Worm (Caenorhabditis elegans): ENCODE results near the gene bus-1.

The bus-1 gene

ce11 chrV:8991679-8992078 lies 32.9 kb downstream of the bus-1 start, which contains the start of gene F59E11.6:
Gene F59E11.6, plus strand, starts transcription at chrV:8991789.
- no peak for TF ChIP-seq R02D3.7 (tag; optimal IDR thresholded peaks at IDR 0.05)

- TF ChIP-seq elt-3 (tag; optimal IDR thresholded peaks at IDR 0.05), result no peak
- TF ChIP-seq sma-3 (GFP tag; optimal IDR thresholded peaks at IDR 0.05), result peak; percentile 11
- peak; percentile 77 for TF ChIP-seq nhr-25 (tag; optimal IDR thresholded peaks at IDR 0.05)
Observed at ce11 chrV:8990194-8990649, 34.4 kb downstream of the bus-1 start, which contains the start of gene F59E11.7. Gene F59E11.7, plus strand, starts transcription at chrV:8990244.

DNA sequence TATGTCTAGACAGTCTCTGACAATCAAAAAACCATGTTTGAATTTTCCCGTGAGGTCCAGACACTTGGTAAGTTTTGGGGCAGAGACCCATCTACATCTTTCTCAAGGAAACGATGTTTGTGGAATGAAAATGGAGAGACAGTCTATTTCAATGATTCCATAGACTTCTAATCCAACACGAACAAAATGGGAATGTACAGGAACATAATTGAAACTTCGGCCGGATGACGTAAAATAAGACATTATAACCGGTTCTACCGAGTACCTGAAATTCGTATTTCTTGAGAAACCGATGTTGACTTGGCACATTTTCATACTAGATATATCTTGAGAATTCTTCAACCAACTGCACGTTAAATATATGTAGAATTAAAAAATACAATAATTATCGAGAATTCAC lies 36.5 kb downstream of the bus-1 start, which contains the start of gene str-87:
TSS of gene str-87 (minus strand) at position 101 of the 400 bp plus-strand sequence.
- TF ChIP-seq nhr-237 (tag; optimal IDR thresholded peaks at IDR 0.05) (no peak), blmp-1 (tag; optimal IDR thresholded peaks at IDR 0.05; ENCODE audit: insufficient read depth) (no peak), mdl-1 (tag; optimal IDR thresholded peaks at IDR 0.05) (no peak), unc-39 (tag; optimal IDR thresholded peaks at IDR 0.05) (no peak), lin-11 (tag; optimal IDR thresholded peaks at IDR 0.05) (no peak), crh-2 (tag; optimal IDR thresholded peaks at IDR 0.05) (no peak), elt-3 (tag; optimal IDR thresholded peaks at IDR 0.05) (no peak), mab-5 (tag; optimal IDR thresholded peaks at IDR 0.05) (no peak), F13H6.1 (tag; optimal IDR thresholded peaks at IDR 0.05) (no peak), nhr-25 (tag; optimal IDR thresholded peaks at IDR 0.05) (no peak)

- no peak for TF ChIP-seq nhr-10 (tag; optimal IDR thresholded peaks at IDR 0.05)
- TF ChIP-seq egl-27 (tag; optimal IDR thresholded peaks at IDR 0.05), result no peak
- no peak for TF ChIP-seq alr-1 (tag; optimal IDR thresholded peaks at IDR 0.05)
- no peak for TF ChIP-seq Y55F3AM.14 (GFP tag; optimal IDR thresholded peaks at IDR 0.05)
- TF ChIP-seq mbf-1 (tag; optimal IDR thresholded peaks at IDR 0.05), result no peak
- TF ChIP-seq nhr-77 (tag; optimal IDR thresholded peaks at IDR 0.05), result no peak
- no peak for TF ChIP-seq zag-1 (tag; optimal IDR thresholded peaks at IDR 0.05)
- TF ChIP-seq nhr-23 (tag; optimal IDR thresholded peaks at IDR 0.05), result no peak
- no peak for TF ChIP-seq ztf-11 (tag; optimal IDR thresholded peaks at IDR 0.05)
- no peak for TF ChIP-seq lin-11 (tag; optimal IDR thresholded peaks at IDR 0.05)
- TF ChIP-seq nhr-12 (tag; optimal IDR thresholded peaks at IDR 0.05), result no peak
- TF ChIP-seq elt-3 (tag; optimal IDR thresholded peaks at IDR 0.05), result no peak
- no peak for TF ChIP-seq snpc-4 (tag; optimal IDR thresholded peaks at IDR 0.05)
- no peak for TF ChIP-seq nhr-237 (tag; optimal IDR thresholded peaks at IDR 0.05)
Observed at ce11 chrV:8985740-8986139, 38.9 kb downstream of the bus-1 start, which contains the start of gene str-85. Gene str-85, minus strand, starts transcription at chrV:8985840.

DNA sequence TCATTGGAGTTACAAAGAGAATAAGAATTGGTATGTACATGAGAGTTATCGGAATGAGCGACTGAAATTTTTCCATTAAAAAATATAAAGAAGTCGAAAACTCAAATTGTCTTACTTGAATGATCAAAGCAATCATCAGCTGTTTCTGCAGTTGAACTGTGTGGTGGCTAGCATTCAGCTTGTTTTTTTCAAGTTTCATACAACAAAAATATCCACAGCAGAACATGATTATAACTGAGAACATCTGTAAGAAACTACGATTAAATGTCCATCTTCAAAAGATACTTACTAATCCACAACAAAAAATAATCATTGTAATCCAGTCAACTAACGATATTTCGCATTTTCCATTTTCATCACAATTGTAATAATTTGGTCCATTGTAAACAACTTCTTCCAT lies 39.8 kb downstream of the bus-1 start:
- TF ChIP-seq blmp-1 (tag; optimal IDR thresholded peaks at IDR 0.05; ENCODE audit: insufficient read depth) (no peak), lsy-2 (tag; optimal IDR thresholded peaks at IDR 0.05) (no peak), nhr-77 (tag; optimal IDR thresholded peaks at IDR 0.05) (no peak), nhr-129 (tag; optimal IDR thresholded peaks at IDR 0.05) (no peak), ceh-16 (tag; optimal IDR thresholded peaks at IDR 0.05) (no peak), mdl-1 (tag; optimal IDR thresholded peaks at IDR 0.05) (no peak), nhr-23 (tag; optimal IDR thresholded peaks at IDR 0.05) (no peak), dmd-4 (tag; optimal IDR thresholded peaks at IDR 0.05) (no peak), peb-1 (tag; optimal IDR thresholded peaks at IDR 0.05) (no peak), sma-3 (GFP tag; optimal IDR thresholded peaks at IDR 0.05) (no peak), crh-2 (tag; optimal IDR thresholded peaks at IDR 0.05) (no peak), nhr-25 (tag; optimal IDR thresholded peaks at IDR 0.05) (no peak)

ce11 chrV:8983604-8984003 lies 41.0 kb downstream of the bus-1 start, which contains the start of gene str-86:
Gene str-86, minus strand, starts transcription at chrV:8983704.
- TF ChIP-seq ceh-16 (tag; optimal IDR thresholded peaks at IDR 0.05), result no peak
- no peak for TF ChIP-seq nhr-10 (tag; optimal IDR thresholded peaks at IDR 0.05)
- no peak for TF ChIP-seq lsy-2 (tag; optimal IDR thresholded peaks at IDR 0.05)
- no peak for TF ChIP-seq nhr-237 (tag; optimal IDR thresholded peaks at IDR 0.05)
- TF ChIP-seq skn-1 (tag; optimal IDR thresholded peaks at IDR 0.05), result no peak
- no peak for TF ChIP-seq dmd-4 (tag; optimal IDR thresholded peaks at IDR 0.05)
- no peak for TF ChIP-seq Y55F3AM.14 (GFP tag; optimal IDR thresholded peaks at IDR 0.05)
- TF ChIP-seq F13H6.1 (tag; optimal IDR thresholded peaks at IDR 0.05), result no peak
- no peak for TF ChIP-seq egl-27 (tag; optimal IDR thresholded peaks at IDR 0.05)
- TF ChIP-seq nhr-25 (tag; optimal IDR thresholded peaks at IDR 0.05), result no peak
- no peak for TF ChIP-seq lin-11 (tag; optimal IDR thresholded peaks at IDR 0.05)
- TF ChIP-seq ztf-4 (tag; optimal IDR thresholded peaks at IDR 0.05), result no peak
- no peak for TF ChIP-seq nhr-23 (tag; optimal IDR thresholded peaks at IDR 0.05)
- no peak for TF ChIP-seq ZK546.5 (tag; optimal IDR thresholded peaks at IDR 0.05)
- no peak for TF ChIP-seq ceh-82 (tag; optimal IDR thresholded peaks at IDR 0.05)
- no peak for TF ChIP-seq unc-55 (GFP tag; optimal IDR thresholded peaks at IDR 0.05)
- no peak for TF ChIP-seq gmeb-1 (tag; optimal IDR thresholded peaks at IDR 0.05)
- TF ChIP-seq sma-9 (GFP tag; optimal IDR thresholded peaks at IDR 0.05), result no peak
- TF ChIP-seq sma-9 (tag; optimal IDR thresholded peaks at IDR 0.05), result no peak

Measured in whole organism, L2 larva.